Fruit fly (Drosophila melanogaster) whole organism: Measurements from ENCODE around the gene CG2129.

Source experiments
- CG8478 ChIP-seq: fragments of >200 bp; optimal IDR thresholded peaks from 2 replicates; lab custom pipeline; 2018; ENCODE audit warnings: inconsistent platforms
- Dll ChIP-seq: fragments of >200 bp; optimal IDR thresholded peaks from 2 replicates; lab custom pipeline; 2017
- EcR ChIP-seq, 2 experiments: fragments of >200 bp; optimal IDR thresholded peaks; 2 replicates each; lab custom pipeline; 2017; ENCODE audit warnings: missing biosample characterization in 2 of 2, missing genetic modification characterization in 2 of 2, missing genetic modification reagents in 2 of 2
- pan ChIP-seq: fragments of >200 bp; optimal IDR thresholded peaks from 2 replicates; lab custom pipeline; 2017
- psq ChIP-seq: fragments of >200 bp; optimal IDR thresholded peaks from 2 replicates; lab custom pipeline; 2017
- usp ChIP-seq: fragments of >200 bp; optimal IDR thresholded peaks from 2 replicates; lab custom pipeline; 2017; ENCODE audit warnings: missing biosample characterization, missing genetic modification characterization, mixed read lengths

CG2129 gene

DNA sequence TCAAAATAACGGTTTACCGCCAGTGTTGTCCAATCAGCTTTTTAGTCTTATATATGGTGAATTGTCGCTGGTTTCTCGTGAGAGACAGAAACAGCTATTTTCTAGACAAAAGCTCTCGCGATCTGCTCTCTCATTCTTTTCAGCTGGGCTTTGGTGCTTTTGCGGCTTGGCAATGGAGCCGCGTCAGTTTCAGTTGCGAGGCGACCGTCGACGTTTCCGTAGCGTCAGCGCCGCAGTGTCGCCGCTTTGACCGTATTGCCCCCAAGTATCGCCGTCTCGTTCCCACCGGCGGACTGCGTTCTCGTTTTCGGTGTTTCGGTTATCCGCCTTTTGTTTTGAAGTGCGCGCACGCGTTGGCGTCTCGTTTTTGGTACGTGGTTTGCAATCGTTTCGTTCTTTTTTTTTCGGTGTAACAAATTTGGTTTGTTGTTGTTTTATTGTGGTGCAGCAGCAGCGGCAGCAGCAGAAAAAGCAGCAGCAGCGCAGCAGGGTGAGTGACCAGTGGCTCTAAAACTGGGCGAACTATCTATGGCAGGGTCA is 47.4 kb downstream of the CG2129 start:
- TF ChIP-seq Dll (lab: Kevin White, UChicago), result no peak
- no peak for TF ChIP-seq pan (lab: Kevin White, UChicago)
- no peak for TF ChIP-seq CG8478
- no peak for TF ChIP-seq EcR (GFP tag; optimal IDR thresholded peaks at IDR 0.05; lab: Kevin White, UChicago)
- TF ChIP-seq psq (lab: Kevin White, UChicago), result no peak
- TF ChIP-seq usp (GFP tag; lab: Kevin White, UChicago), result no peak

DNA sequence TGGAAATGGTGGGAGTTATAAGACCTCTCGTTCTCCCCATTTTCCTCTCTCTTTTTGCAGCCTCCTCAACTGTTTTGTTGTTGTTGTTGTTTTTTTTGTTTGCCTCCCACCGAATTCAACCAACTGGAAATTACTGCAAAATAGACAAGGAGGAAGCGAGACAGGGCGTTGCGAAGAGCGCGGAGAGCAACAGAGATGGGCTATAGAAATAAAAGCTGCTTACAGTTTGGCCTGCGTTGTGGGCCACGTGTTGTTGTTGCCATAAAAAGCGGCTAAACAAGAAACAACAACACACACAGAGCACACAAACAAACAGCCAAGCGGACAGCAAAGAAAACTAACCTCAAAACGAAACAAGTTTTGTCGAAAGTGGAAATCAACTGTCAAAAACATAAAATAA is 48.9 kb downstream of the CG2129 start:
- no peak for TF ChIP-seq usp (GFP tag; lab: Kevin White, UChicago)

DNA sequence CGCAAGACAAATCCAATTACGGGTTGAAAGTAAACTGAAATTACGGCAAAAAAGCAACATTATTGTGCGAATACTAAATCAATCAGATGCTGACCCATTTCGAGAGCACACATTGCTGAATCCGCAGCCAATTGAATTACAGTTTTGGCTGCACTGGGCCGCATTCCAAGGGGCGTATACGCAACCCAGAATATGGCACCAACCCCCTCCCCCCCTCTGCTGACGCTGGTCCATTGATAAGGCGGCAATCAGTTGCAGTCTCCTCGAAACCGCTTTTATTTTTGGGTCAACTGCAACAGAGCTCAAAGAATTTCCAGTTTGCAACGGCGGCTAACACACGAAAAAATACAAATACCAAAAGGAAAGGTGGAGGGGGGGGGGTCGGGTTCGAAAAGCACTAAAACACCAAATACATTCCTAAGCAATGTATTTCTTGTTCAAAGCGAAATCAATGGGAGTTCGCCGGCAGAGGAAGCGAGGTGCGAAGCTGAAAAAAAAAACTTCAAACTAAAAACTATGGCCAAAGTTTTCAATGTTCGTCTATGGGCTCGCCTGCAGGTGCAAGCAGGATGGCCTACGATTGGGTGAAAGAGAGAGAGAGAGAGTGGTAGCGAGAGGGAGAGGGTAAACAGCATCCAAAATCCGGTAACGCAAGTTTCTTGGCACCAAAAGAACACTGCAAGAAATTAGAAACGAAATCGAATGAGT is 50.0 kb downstream of the CG2129 start:
- no peak for TF ChIP-seq pan (lab: Kevin White, UChicago)
- no peak for TF ChIP-seq psq (lab: Kevin White, UChicago)
- TF ChIP-seq CG8478, result no peak
- no peak for TF ChIP-seq Dll (lab: Kevin White, UChicago)
- TF ChIP-seq EcR (GFP tag; optimal IDR thresholded peaks at IDR 0.05; lab: Kevin White, UChicago), result no peak
- TF ChIP-seq usp (GFP tag; lab: Kevin White, UChicago), result no peak

DNA sequence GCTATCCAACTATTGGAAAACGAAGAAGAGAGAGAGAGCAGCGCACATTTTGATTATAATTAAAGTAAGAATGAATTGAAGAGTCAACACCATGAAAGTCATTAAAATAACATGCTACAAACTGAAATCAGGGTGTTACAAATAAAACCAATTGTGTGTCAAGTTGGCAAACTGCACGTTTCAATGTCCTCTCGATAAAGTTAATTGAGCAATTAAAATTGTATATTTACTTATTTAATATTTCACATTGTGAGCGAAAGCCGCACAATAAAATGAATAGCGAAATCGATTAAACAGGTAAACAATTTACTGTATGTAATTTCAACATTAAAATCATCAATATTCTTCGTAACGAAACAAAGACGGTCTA is 50.5 kb downstream of the CG2129 start:
- TF ChIP-seq Dll (lab: Kevin White, UChicago), result no peak
- TF ChIP-seq EcR (GFP tag; optimal IDR thresholded peaks at IDR 0.05; lab: Kevin White, UChicago), result no peak
- no peak for TF ChIP-seq psq (lab: Kevin White, UChicago)
- TF ChIP-seq pan (lab: Kevin White, UChicago), result no peak
- no peak for TF ChIP-seq usp (GFP tag; lab: Kevin White, UChicago)
- TF ChIP-seq CG8478, result no peak

DNA sequence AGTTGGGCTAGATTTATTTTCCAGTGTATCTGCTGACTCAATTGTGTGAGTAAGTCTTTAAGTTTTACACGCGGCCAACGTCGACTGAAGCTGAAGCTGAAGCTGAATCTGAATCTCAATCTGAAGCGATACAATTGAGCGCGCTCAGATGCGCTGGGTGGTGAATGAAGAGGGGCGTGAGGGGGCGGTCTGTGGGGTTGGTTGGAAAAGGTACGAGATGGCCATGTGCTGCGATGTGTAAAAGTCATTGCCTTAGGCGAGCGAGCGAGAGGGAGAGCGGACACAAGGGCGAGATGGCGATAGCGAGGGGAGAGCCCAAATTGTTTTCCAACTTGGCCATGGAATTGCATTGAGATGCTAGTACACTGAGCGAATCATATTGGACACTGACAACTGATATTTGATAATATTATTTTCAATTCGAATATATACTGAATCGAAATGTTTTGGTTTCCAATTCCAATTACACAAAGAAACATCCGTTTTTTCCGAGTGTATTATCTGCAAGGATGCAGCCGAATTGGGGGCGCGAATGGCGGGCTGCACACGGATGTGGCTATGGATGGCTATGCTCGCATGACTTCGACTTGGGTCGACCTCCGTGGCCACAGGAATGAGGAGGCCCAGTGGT is 51.1 kb downstream of the CG2129 start:
- no peak for TF ChIP-seq CG8478
- TF ChIP-seq usp (GFP tag; lab: Kevin White, UChicago), result no peak
- no peak for TF ChIP-seq psq (lab: Kevin White, UChicago)
- TF ChIP-seq EcR (GFP tag; optimal IDR thresholded peaks at IDR 0.05; lab: Kevin White, UChicago), result peak in 1 of 2 experiments; percentile 55
